Fruit fly (Drosophila melanogaster): Measurements from ENCODE around the gene CG3999.

The CG3999 gene

dm6 chr3R:10274829-10275228 lies 23.5 kb downstream of the CG3999 start:
- no peak for TF ChIP-seq CG32121 (GFP tag; IDR thresholded peaks at IDR 0.05)
- no peak for TF ChIP-seq CG8159 (tag; optimal IDR thresholded peaks at IDR 0.05)
- TF ChIP-seq Ets98B (GFP tag; IDR thresholded peaks at IDR 0.05), result no peak
- TF ChIP-seq CG15710 (tag; optimal IDR thresholded peaks at IDR 0.05), result no peak
- no peak for TF ChIP-seq CG10348 (GFP tag; IDR thresholded peaks at IDR 0.05)
- no peak for TF ChIP-seq CG9948 (tag; optimal IDR thresholded peaks at IDR 0.05)
- TF ChIP-seq Pif1A (GFP tag; optimal IDR thresholded peaks at IDR 0.05), result no peak
- TF ChIP-seq CG14655 (GFP tag; optimal IDR thresholded peaks at IDR 0.05), result no peak
- no peak for TF ChIP-seq CG34367 (tag; optimal IDR thresholded peaks at IDR 0.05)
- TF ChIP-seq CG12605 (GFP tag; IDR thresholded peaks at IDR 0.05), result no peak
- no peak for TF ChIP-seq Pif1B (GFP tag; optimal IDR thresholded peaks at IDR 0.05)
- TF ChIP-seq D1 (tag; optimal IDR thresholded peaks at IDR 0.05), result no peak

dm6 chr3R:10276002-10276401 lies 24.7 kb downstream of the CG3999 start:
- TF ChIP-seq fd96Ca (GFP tag; IDR thresholded peaks at IDR 0.05), result no peak
- no peak for TF ChIP-seq CG15710 (tag; optimal IDR thresholded peaks at IDR 0.05)
- no peak for TF ChIP-seq CG13204 (GFP tag; optimal IDR thresholded peaks at IDR 0.05)
- TF ChIP-seq CG17806 (tag; optimal IDR thresholded peaks at IDR 0.05), result peak; percentile 11
- peak; percentile 42; the same call in 1 of the 3 replicates for TF ChIP-seq CG4496 (GFP tag; IDR thresholded peaks at IDR 0.05)
- TF ChIP-seq CG12605 (GFP tag; IDR thresholded peaks at IDR 0.05), result no peak
- peak; percentile 48 for TF ChIP-seq CG8301 (tag; optimal IDR thresholded peaks at IDR 0.05)
- TF ChIP-seq CG8159 (tag; optimal IDR thresholded peaks at IDR 0.05), result peak; percentile 30
- peak; percentile 37 for TF ChIP-seq CG14655 (GFP tag; optimal IDR thresholded peaks at IDR 0.05)
- TF ChIP-seq Ets98B (GFP tag; IDR thresholded peaks at IDR 0.05), result 0 out of 2 replicates have a peak, but pooled peaks have one; percentile 12
- no peak for TF ChIP-seq gl (tag; optimal IDR thresholded peaks at IDR 0.05)
- no peak for TF ChIP-seq EcR (GFP tag; optimal IDR thresholded peaks at IDR 0.05)

dm6 chr3R:10282077-10282476 lies 30.8 kb downstream of the CG3999 start:
- peak; percentile 84 for TF ChIP-seq CG32121 (GFP tag; IDR thresholded peaks at IDR 0.05)
- no peak for TF ChIP-seq CG8301 (tag; optimal IDR thresholded peaks at IDR 0.05)
- TF ChIP-seq D1 (tag; optimal IDR thresholded peaks at IDR 0.05), result no peak
- peak; percentile 76 for TF ChIP-seq CG12605 (GFP tag; IDR thresholded peaks at IDR 0.05)
- TF ChIP-seq CG17806 (tag; optimal IDR thresholded peaks at IDR 0.05), result no peak
- no peak for TF ChIP-seq CG9948 (tag; optimal IDR thresholded peaks at IDR 0.05)
- no peak for TF ChIP-seq CG34367 (tag; optimal IDR thresholded peaks at IDR 0.05)
- 0 out of 2 replicates have a peak, but pooled peaks have one; percentile 8 for TF ChIP-seq rn (GFP tag; IDR thresholded peaks at IDR 0.05)
- TF ChIP-seq Ets98B (GFP tag; IDR thresholded peaks at IDR 0.05), result peak; percentile 81
- TF ChIP-seq CG15710 (tag; optimal IDR thresholded peaks at IDR 0.05), result no peak
- TF ChIP-seq fd96Ca (GFP tag; IDR thresholded peaks at IDR 0.05), result peak; percentile 49; the same call in 2 of the 3 replicates
- no peak for TF ChIP-seq Snoo (tag; optimal IDR thresholded peaks at IDR 0.05)
- no peak for TF ChIP-seq gl (tag; optimal IDR thresholded peaks at IDR 0.05)
- TF ChIP-seq CG8159 (tag; optimal IDR thresholded peaks at IDR 0.05), result no peak
- TF ChIP-seq Pif1B (GFP tag; optimal IDR thresholded peaks at IDR 0.05), result no peak
- no peak for TF ChIP-seq CG10348 (GFP tag; IDR thresholded peaks at IDR 0.05)
- peak; percentile 78 for TF ChIP-seq CG4496 (GFP tag; IDR thresholded peaks at IDR 0.05)
- TF ChIP-seq EcR (GFP tag; optimal IDR thresholded peaks at IDR 0.05), result no peak
- peak; percentile 30 for TF ChIP-seq Pif1A (GFP tag; optimal IDR thresholded peaks at IDR 0.05)
- no peak for TF ChIP-seq CG14655 (GFP tag; optimal IDR thresholded peaks at IDR 0.05)
- no peak for TF ChIP-seq CG13204 (GFP tag; optimal IDR thresholded peaks at IDR 0.05)

dm6 chr3R:10283114-10283513 lies 31.8 kb downstream of the CG3999 start:
- peak; percentile 61 for TF ChIP-seq CG14655 (GFP tag; optimal IDR thresholded peaks at IDR 0.05)
- no peak; the same call in 1 of the 2 replicates for TF ChIP-seq CG32121 (GFP tag; IDR thresholded peaks at IDR 0.05)
- peak; percentile 31; the same call in 1 of the 2 replicates for TF ChIP-seq Ets98B (GFP tag; IDR thresholded peaks at IDR 0.05)
- peak; percentile 58 for TF ChIP-seq CG8301 (tag; optimal IDR thresholded peaks at IDR 0.05)

- TF ChIP-seq CG32121 (GFP tag; IDR thresholded peaks at IDR 0.05) (no peak), gl (tag; optimal IDR thresholded peaks at IDR 0.05) (no peak), D1 (tag; optimal IDR thresholded peaks at IDR 0.05) (no peak), CG12605 (GFP tag; IDR thresholded peaks at IDR 0.05) (no peak), Snoo (tag; optimal IDR thresholded peaks at IDR 0.05) (no peak), CG8159 (tag; optimal IDR thresholded peaks at IDR 0.05) (no peak), rn (GFP tag; IDR thresholded peaks at IDR 0.05) (no peak), CG4496 (GFP tag; IDR thresholded peaks at IDR 0.05) (no peak), CG9948 (tag; optimal IDR thresholded peaks at IDR 0.05) (no peak), CG13204 (GFP tag; optimal IDR thresholded peaks at IDR 0.05) (no peak), CG34367 (tag; optimal IDR thresholded peaks at IDR 0.05) (no peak), CG14655 (GFP tag; optimal IDR thresholded peaks at IDR 0.05) (no peak), Pif1A (GFP tag; optimal IDR thresholded peaks at IDR 0.05) (no peak), CG10348 (GFP tag; IDR thresholded peaks at IDR 0.05) (no peak), CG17806 (tag; optimal IDR thresholded peaks at IDR 0.05) (no peak), Ets98B (GFP tag; IDR thresholded peaks at IDR 0.05) (no peak; the same call in 1 of the 2 replicates), CG15710 (tag; optimal IDR thresholded peaks at IDR 0.05) (no peak)
These were observed 32.9 kb downstream of the CG3999 start for dm6 chr3R:10284169-10284568.
